Fruit fly (Drosophila melanogaster): Measurements from ENCODE around the gene CG13032.

DNA sequence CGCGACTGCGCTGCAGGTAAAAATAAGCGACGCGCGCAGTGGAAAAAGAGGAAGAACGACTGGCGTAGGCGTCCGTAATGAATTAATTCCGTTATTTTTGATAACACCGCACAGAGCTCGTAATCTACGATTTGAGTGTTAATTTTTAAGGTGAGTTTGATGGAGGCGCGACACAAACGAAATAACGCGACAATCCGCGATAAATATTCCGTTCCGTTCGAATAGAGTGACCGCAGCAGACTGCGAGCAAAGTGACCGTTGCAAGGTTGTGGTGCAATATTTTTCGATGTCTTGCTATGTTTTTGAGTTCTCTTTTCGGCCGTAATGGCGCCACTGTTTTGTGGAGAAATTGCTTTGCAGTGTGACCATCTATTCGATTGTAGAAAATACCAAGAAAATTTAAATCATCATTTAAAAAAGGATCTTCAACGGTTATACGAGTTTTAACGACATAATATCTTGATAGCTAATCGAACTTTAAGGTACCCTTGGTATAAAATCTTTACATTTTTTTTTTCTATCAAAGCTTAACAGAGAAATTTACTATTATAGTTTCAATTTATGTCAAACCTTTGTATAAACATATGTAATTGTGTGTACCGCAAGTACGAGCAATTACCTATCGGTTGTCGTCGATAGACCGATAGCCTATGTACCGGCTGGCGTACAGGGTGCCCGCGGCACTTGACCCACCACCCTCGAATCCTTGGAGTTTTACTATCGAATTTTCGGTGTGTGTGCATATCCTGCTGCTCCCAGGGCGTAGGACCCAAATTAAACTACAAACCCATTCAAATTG lies 37.9 kb downstream of the CG13032 start, which contains the start of the genes CG43954, Lasp and Dab:
- TF ChIP-seq spab (GFP tag; optimal IDR thresholded peaks at IDR 0.05) = no peak
- TF ChIP-seq Ets21C (GFP tag; optimal IDR thresholded peaks at IDR 0.05) = no peak
- peak; percentile 35 for TF ChIP-seq Met (GFP tag; optimal IDR thresholded peaks at IDR 0.05)
- TF ChIP-seq CG6854 (GFP tag; optimal IDR thresholded peaks at IDR 0.05) = peak; percentile 27
- no peak for TF ChIP-seq Ets96B (tag; optimal IDR thresholded peaks at IDR 0.05)
- peak; percentile 20 for TF ChIP-seq CG9139 (GFP tag; optimal IDR thresholded peaks at IDR 0.05)
- TF ChIP-seq cyc (GFP tag; optimal IDR thresholded peaks at IDR 0.05) = no peak
- TF ChIP-seq Eip75B (GFP tag; optimal IDR thresholded peaks at IDR 0.05) = peak; percentile 17
- no peak for TF ChIP-seq CG8319 (GFP tag; optimal IDR thresholded peaks at IDR 0.05)
- no peak for TF ChIP-seq Gug (GFP tag; IDR thresholded peaks at IDR 0.05)
- peak; percentile 58 for TF ChIP-seq svp (GFP tag)
- TF ChIP-seq pdm3 (GFP tag; optimal IDR thresholded peaks at IDR 0.05) = no peak
- no peak for TF ChIP-seq CG11294 (GFP tag; IDR thresholded peaks at IDR 0.05)
- TF ChIP-seq acj6 (GFP tag; optimal IDR thresholded peaks at IDR 0.05) = no peak
